Worm (Caenorhabditis elegans) whole organism, early embryonic: ENCODE results near the gene C02F4.5.

Source experiments
- ama-1 ChIP-seq: fragments of 150-350 bp; optimal IDR thresholded peaks from 2 replicates; lab custom pipeline; 2014
- ets-7 ChIP-seq: sonication (generic microtip); optimal IDR thresholded peaks from 2 replicates; lab custom pipeline; 2016; ENCODE audit warnings: missing genotype, missing genetic modification characterization, missing compliant biosample characterization
- flt-1 ChIP-seq: fragments of 200-800 bp; sonication (Bioruptor generic); IDR thresholded peaks from 2 replicates; pipeline ENCODE4 v1.3.6; 2022; ENCODE audit warnings: missing genetic modification characterization, missing compliant biosample characterization
- tbx-11 ChIP-seq: fragments of 200-800 bp; sonication (Bioruptor generic); IDR thresholded peaks from 2 replicates; pipeline ENCODE4 v1.3.6; 2022; ENCODE audit warnings: missing genetic modification characterization, missing compliant biosample characterization
- tbx-37 ChIP-seq: fragments of 200-800 bp; sonication (Bioruptor generic); conservative IDR thresholded peaks from 2 replicates; pipeline ENCODE4 v1.3.6; 2022; ENCODE audit warnings: missing genetic modification reagents, missing genetic modification characterization, missing compliant biosample characterization

DNA sequence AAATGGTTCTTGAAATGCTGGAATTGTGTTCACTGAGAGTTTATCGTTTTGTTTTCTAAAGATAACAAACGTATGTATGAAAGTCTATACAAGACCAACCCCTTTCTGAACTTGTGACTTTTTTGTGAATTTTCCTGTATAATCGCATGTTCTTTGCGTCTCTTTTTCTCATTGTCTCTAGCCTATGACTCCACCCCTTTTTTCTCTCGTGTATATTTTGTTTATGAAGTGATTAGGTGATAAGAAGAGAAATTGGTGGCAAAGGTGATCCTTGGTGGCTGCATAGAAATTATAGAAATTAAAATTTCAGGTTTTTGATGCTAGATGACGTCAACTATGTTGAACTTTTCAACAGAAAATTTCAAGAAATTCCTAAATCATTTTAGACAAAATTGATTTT lies 21.1 kb upstream of the C02F4.5 start, which contains the start of gene T07G12.5:
- TF ChIP-seq tbx-37 (GFP tag; lab: Robert Waterston, UW) (no peak), ama-1 (lab: Kevin White, UChicago) (no peak), ets-7 (no peak), tbx-11 (GFP tag; lab: Robert Waterston, UW) (no peak), flt-1 (GFP tag; lab: Robert Waterston, UW) (no peak)
